Worm (Caenorhabditis elegans): ENCODE measurements around the gene trcs-1.

DNA sequence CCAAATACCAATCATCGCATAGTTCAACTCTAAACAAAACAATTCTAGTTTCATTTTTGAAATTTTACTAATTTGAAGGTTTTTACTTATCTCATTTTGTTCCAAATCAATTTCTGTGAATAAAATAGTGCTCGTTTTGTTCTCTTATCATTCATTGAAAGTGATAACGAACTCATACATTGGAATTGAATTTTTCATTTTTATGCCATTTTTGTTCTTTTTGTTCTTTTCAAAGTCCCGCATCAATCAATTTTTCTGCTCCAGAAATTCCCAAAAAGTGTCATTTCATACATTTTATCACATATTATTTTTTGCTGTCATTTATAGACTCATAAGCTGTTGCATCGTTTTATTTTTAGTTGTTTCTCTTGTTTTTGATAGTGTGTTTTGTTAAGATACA, 51.1 kb downstream of the trcs-1 start:
- TF ChIP-seq R02D3.7 (tag; optimal IDR thresholded peaks at IDR 0.05) (no peak), fos-1 (tag; optimal IDR thresholded peaks at IDR 0.05) (peak; percentile 20)

Data from whole organism, L2 larva.